Worm (Caenorhabditis elegans): ENCODE data around the gene F46C5.2.

- TF ChIP-seq blmp-1 (tag; optimal IDR thresholded peaks at IDR 0.05; ENCODE audit: insufficient read depth) (no peak), lsy-2 (tag; optimal IDR thresholded peaks at IDR 0.05) (no peak), nhr-11 (tag; optimal IDR thresholded peaks at IDR 0.05) (no peak), aly-2 (tag; optimal IDR thresholded peaks at IDR 0.05) (no peak), ztf-4 (tag; optimal IDR thresholded peaks at IDR 0.05) (no peak), ztf-11 (tag; optimal IDR thresholded peaks at IDR 0.05) (no peak), elt-3 (tag; optimal IDR thresholded peaks at IDR 0.05) (no peak), ceh-16 (tag; optimal IDR thresholded peaks at IDR 0.05) (no peak), Y55F3AM.14 (GFP tag; optimal IDR thresholded peaks at IDR 0.05) (no peak), nhr-12 (tag; optimal IDR thresholded peaks at IDR 0.05) (no peak), F13H6.1 (tag; optimal IDR thresholded peaks at IDR 0.05) (no peak), ceh-82 (tag; optimal IDR thresholded peaks at IDR 0.05) (no peak), alr-1 (tag; optimal IDR thresholded peaks at IDR 0.05) (no peak)
Observed at ce11 chrII:8799725-8800124, 29.4 kb downstream of the F46C5.2 start.

Data from whole organism, L2 larva.